Worm (Caenorhabditis elegans) whole organism, dauer: ENCODE data around the gene nhr-123.

ENCODE experiments used
- unc-62 ChIP-seq: sonication (generic microtip); optimal IDR thresholded peaks from 2 replicates; lab custom pipeline; 2017; ENCODE audit warnings: missing biosample characterization, missing genetic modification reagents, missing genetic modification characterization

nhr-123 gene

DNA sequence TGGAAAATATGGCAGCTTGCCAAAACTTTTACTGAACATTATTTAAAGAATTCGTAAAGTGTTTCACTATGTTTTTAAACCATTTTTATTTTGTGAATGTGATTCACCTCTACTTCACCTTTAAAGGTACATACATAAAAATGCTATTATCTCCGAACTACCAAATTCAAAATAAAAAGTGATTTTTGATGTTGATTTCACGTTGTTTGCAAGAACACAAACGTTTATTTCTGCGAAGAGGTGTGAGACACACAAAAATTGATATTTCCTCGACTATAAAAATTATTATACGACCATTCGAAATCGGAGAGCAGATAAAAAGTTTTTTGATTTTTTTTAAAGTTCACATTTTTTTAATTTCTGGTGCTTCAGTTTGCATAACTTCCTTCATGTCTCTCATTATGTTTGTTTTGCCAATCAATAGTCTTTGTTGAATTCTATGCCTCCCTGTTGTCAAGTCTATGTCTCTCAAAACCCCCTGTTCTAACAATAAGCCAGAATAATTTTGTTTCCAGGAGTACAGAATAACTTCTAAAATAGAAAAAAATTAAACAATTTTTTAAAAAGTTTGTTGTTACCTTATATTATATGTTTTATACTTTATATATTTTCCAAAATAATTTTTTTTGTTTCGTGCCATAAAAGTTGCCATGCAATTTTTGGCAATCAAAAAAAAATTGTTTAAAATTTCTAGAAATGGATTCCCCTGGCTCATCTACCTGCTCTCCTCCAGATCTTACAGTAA is at the start of gene nhr-123:
Gene nhr-123 (plus strand): TSS at position 695 of the 745 bp plus-strand sequence.
- TF ChIP-seq unc-62 (GFP tag; lab: Kevin White, UChicago) = no peak

DNA sequence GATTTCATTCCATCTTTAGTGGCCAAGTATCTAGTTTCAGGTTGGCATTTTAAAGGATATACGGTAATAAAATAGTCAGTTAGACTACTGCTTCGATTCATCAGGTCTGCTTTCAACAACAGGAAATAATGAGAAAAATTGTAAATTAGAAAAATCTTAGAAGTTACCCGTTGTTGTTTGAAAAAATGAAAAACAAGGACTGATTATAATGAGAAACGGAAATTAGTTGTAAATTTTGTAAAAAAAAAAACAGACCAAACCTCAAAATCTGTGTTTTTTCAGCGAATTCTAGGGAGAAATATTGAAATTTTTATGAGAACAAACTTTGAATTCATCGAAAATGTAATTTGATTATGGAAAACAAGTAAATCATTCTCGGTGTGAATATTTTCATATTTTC is 48.2 kb upstream of the nhr-123 start, which contains the start of gene srh-62:
Gene srh-62 (minus strand): TSS at position 101 of the 400 bp plus-strand sequence.
- no peak for TF ChIP-seq unc-62 (GFP tag; lab: Kevin White, UChicago)

DNA sequence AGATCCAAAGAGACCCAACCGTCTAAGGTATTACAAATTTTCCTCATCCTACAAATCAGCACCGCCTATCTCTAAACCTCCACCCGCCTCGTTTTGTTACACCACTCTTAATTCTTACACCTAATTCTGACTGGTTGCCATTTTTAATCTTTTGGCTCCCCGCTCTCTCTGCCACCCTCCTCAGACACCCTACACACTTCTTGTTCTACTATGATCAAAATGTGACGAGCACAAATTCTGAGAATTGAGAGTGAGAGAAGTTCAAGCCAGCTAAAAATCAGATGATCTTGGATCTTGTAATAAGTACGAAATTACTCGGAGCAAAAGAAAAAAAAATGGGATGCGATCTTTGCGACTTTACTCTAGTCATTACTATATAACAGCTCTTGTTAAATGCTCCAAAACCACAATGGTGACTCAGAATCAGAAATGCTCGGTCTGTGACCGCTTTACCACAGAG is 47.0 kb upstream of the nhr-123 start, which contains the start of gene nhr-252:
Gene nhr-252 (plus strand): TSS at position 410 of the 460 bp plus-strand sequence.
- TF ChIP-seq unc-62 (GFP tag; lab: Kevin White, UChicago) = no peak

DNA sequence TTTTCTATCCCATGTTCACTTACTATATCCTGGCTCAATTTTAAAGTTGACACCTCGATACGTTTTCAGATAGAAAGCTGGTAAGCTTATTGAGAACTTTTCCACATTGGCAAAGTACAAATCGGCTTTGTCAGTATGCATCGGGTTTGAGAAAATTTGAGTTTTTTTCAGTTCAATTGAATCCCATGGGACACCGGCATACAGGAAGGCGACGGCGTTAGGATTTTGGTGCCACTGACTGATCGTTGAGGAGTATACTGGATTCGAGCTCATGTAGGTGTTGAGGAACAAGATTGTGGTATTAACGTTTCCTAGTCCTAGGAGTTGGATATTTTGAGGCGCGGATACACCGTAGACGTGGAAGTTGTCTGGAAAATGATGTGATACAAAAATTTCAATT is 38.4 kb upstream of the nhr-123 start:
- no peak for TF ChIP-seq unc-62 (GFP tag; lab: Kevin White, UChicago)

DNA sequence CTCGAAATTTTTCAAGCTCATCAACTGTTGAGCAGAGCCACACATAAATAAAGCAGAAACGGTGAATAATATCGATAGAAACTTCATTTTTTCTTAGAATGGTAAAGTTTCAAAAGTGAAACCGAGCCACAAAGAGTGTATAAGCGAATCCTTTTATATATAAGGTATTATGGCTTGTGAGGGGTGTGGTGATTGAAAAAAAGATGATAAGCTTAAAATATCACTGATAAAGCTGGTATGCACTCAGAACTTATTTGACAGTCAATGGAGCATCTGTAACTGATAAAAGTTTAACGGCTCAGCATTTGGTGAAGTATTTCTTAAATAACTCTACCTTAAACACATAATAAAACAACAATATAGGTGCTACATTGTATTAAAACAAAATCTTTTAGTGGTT is 36.6 kb upstream of the nhr-123 start, which contains the start of gene dod-19:
Gene dod-19 (minus strand): TSS at position 130 of the 400 bp plus-strand sequence.
- no peak for TF ChIP-seq unc-62 (GFP tag; lab: Kevin White, UChicago)

DNA sequence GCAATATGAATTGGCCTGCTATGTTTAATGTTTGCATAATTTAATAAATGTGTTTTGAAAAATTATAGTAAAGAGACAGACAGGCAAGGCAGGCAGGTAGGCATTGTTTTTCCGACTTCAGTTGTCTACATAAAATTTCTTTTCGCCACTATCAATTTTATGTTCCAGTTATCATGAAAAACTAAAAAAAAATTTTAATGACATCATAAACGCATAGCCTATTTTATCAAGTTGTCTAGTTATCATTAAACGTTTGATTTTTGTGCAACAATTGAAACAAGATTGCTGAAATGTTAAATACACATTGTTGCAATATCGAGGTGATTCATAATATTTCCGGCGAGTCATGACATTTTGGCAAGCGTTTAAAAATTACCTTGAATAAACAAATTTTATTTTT is 36.2 kb upstream of the nhr-123 start:
- TF ChIP-seq unc-62 (GFP tag; lab: Kevin White, UChicago) = no peak

DNA sequence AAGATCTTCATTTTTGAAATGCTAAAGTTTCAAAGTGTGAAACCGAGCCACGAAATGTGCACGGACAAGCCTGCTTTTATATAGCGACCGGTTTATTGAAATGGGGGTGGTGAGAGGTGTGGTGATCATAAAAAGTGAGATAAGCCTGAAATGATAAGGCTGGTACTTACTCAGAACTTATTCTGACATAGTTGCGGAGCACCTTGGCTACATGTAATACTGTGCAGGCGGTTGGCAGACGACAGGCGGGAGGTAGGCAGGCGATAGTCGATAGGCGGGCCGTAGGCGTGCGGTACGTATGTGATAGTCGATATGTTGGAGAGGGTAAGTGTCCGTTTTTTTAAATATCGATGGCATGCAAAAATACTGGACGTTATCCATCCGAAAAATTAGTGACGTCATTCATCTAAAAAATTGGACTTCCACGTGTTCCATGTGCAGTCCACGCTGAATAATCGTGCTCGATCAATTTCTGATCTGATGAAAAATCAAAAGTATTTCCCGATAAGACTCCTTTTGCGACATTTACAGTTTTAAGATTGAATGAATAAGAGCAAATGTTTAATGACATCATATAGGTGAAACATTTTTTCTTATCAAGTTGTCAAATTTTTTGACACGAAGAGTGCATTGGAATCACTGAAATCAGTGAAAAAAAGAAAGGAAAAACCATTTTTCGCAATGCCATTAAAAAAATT is 33.4 kb upstream of the nhr-123 start, which contains the start of gene irg-8:
Gene irg-8 (minus strand): TSS at position 51 of the 698 bp plus-strand sequence.
- no peak for TF ChIP-seq unc-62 (GFP tag; lab: Kevin White, UChicago)

DNA sequence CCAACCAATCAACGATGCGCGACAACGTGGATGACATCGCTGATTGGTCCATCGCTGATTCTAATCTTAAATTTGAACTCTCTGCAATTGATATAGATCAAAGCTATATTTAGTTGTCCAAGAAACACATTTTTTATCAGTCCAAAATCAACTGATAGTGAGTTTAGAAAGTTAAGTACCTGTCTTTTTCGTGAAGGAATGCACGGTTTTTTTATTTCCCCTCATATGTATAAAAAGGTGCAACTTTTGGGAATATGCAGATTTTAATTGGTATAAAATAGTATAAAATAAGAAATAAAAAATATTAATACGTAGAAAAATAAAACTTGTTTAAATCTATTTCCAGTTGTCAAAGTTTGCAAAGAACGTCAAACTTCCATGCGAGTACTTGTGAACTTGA is 32.8 kb upstream of the nhr-123 start, which contains the start of gene Y39D8A.1:
Gene Y39D8A.1 (plus strand): TSS at position 301 of the 400 bp plus-strand sequence.
- no peak for TF ChIP-seq unc-62 (GFP tag; lab: Kevin White, UChicago)

DNA sequence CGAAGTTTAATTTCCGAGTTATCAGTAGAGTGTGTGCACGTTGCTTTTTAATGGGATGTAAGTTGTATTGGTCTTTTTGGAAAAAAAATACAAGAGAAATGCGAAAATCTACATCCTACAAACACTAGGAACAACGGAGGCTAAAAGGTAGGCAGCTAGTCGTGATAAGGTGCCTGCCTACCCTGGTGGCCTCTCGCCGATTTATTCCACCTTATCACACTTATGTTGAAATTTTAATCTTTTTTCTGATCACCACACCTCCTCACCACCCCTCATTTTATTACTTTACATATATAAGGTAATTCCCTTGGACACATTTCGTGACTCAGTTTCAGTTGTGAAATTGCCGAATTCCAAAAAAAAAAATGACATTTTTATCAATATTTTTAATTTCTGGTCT is 29.1 kb upstream of the nhr-123 start, which contains the start of gene dod-20:
Gene dod-20 (plus strand): TSS at position 301 of the 400 bp plus-strand sequence.
- no peak for TF ChIP-seq unc-62 (GFP tag; lab: Kevin White, UChicago)

DNA sequence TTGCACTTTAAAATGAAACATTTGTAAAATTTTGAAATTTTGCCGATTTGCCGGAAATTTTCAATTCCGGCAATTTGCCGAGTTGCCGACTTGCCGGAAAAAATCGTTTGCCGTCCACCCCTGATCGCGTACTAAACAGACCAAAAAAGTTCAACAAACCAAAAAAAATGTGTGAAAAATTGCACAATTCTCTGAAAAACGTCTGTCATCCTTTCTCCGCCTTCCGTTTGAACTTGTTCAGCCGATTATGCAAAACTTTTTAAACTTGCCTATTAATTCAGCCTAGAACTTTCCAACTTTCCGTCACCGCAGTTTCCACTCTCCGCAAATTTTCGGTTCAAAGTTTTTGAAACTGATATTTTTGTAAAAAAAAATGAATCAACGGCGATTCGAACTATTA is 27.1 kb upstream of the nhr-123 start, which contains the start of gene B0554.5:
Gene B0554.5 (plus strand): TSS at position 301 of the 400 bp plus-strand sequence.
- TF ChIP-seq unc-62 (GFP tag; lab: Kevin White, UChicago) = no peak

DNA sequence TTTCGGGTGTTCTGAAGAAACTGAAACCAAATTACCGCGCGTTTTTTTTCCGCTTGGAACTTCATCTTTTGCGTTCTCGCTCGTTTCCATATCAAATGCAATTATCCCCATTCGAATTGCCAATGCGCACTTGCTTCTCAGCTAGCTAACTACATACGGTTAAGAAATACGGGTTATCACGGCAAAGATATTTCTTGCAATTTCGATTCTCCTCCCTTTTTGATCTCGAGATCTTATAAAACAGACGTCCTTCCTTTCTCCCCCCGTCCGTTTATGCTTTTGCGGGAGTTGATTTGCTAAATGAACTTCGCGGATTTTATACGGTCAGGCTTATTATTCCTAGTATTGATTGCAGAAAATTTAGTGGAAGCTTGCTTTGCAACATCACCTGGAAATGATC is 22.4 kb upstream of the nhr-123 start, which contains the start of gene B0554.4:
Gene B0554.4 (plus strand): TSS at position 301 of the 400 bp plus-strand sequence.
- no peak for TF ChIP-seq unc-62 (GFP tag; lab: Kevin White, UChicago)

DNA sequence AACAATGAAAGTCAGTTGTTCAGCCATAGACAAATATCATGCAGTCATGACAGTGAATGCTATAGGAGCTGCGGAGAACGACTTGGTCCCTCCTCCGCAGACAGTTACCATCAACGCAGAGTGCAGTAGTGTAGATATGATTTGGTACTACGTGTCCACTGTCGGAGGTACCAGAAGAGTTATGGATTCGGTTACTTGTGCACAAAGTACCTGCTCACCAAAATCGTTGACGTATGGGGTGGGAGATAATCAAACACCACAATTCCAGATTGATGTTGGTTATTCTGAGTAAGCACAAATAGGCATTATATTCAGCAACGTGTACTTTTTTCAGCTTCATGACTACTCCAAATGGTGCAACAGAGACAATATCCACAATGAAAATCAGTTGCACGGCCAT is 18.3 kb upstream of the nhr-123 start:
- TF ChIP-seq unc-62 (GFP tag; lab: Kevin White, UChicago) = no peak

DNA sequence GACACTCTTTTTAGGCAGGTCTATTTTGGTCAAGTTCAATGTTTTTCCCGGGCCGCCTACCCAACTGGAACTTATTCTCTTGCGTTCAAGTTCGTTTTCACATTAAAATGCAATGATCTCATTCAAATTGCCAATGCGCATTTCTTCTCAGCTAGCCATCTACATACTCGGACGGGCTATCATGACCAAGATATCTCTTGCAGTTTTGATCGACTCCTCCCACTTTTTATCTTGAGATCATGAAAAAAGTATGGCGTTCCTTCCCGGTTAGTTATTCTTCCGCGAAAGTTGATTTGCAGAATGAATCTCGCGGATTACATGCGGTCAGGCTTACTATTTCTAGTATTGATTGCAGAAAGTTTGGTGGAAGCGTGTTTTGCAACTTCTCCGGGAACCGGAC is 17.4 kb upstream of the nhr-123 start, which contains the start of gene B0554.2:
Gene B0554.2 (plus strand): TSS at position 301 of the 400 bp plus-strand sequence.
- no peak for TF ChIP-seq unc-62 (GFP tag; lab: Kevin White, UChicago)

DNA sequence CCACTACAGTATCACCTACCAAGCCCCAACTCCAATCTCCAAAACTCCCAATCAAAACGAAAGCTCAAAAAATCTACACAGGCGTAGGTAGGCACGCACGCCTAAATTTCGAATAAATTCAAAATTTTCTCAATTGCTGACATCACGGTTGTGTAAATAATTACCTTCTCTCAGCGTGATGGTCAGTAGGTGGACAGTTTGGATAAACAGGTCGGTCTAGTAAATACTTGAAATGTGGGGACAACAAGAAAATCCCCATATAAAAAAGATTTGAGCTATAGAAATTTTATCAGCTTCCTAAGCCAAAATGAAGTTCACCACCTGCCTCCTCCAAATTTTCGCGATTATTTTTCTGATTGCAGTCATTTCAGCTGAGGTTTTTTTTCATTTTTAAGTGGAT is 13.2 kb upstream of the nhr-123 start, which contains the start of gene B0554.1:
Gene B0554.1 (plus strand): TSS at position 301 of the 400 bp plus-strand sequence.
- no peak for TF ChIP-seq unc-62 (GFP tag; lab: Kevin White, UChicago)

DNA sequence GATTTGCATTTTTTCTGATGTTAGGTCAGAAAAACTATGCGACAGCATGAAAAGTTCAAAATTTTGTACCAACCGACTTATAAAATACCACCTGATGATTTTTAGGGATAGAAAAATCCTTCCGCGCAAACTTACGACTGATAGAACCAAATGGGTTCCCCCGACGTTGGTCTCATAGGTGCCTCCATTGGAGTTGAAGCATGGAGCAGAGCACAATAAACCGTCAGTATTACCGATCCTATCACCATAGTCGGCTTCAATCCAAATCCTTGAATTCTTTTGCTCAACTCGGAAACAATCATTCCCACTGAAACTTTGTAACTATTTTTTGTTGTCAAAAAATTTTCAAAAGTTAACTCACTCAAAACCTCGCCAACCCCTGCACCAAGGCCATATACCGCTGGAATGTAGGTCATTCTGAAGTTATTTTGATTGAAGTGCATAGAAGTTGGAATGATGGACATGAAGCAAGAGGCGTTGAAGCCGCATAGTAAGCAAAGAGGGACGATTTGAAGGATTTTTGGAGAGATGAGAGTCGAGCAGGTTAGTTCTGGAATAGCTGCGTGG is 12.0 kb upstream of the nhr-123 start:
- no peak for TF ChIP-seq unc-62 (GFP tag; lab: Kevin White, UChicago)
